Fruit fly (Drosophila melanogaster) whole organism, embryonic: ENCODE measurements around the gene CG12659.

Experiments
- Aef1 ChIP-seq: fragments of 200-800 bp; sonication (Bioruptor generic); IDR thresholded peaks from 3 replicates; pipeline ENCODE4 v1.3.6; 2022; ENCODE audit warnings: missing biosample characterization, missing genetic modification characterization
- BEAF-32 ChIP-seq: fragments of 200-800 bp; sonication (Bioruptor generic); optimal IDR thresholded peaks from 3 replicates; lab custom pipeline; 2017; ENCODE audit warnings: missing biosample characterization, missing genetic modification characterization, mild to moderate bottlenecking, moderate library complexity, missing genetic modification reagents
- CG10209 ChIP-seq: fragments of 200-800 bp; sonication (Bioruptor generic); optimal IDR thresholded peaks from 3 replicates; lab custom pipeline; 2017; ENCODE audit warnings: missing biosample characterization, mild to moderate bottlenecking, missing genetic modification characterization, missing genetic modification reagents
- CG10366 ChIP-seq: fragments of 200-800 bp; sonication (Bioruptor generic); IDR thresholded peaks from 2 replicates; pipeline ENCODE4 v1.3.6; 2022; ENCODE audit warnings: missing biosample characterization, missing genetic modification characterization
- CG12071 ChIP-seq: fragments of 200-800 bp; sonication (Bioruptor generic); optimal IDR thresholded peaks from 3 replicates; lab custom pipeline; 2018; ENCODE audit warnings: missing biosample characterization, mild to moderate bottlenecking, missing genetic modification characterization
- CG12155 ChIP-seq: fragments of 200-800 bp; sonication (Bioruptor generic); optimal IDR thresholded peaks from 3 replicates; lab custom pipeline; 2016; ENCODE audit warnings: missing biosample characterization, missing genetic modification characterization
- CG12942 ChIP-seq: fragments of 200-800 bp; sonication (Bioruptor generic); optimal IDR thresholded peaks from 3 replicates; lab custom pipeline; 2016; ENCODE audit warnings: missing biosample characterization, missing genetic modification characterization
- CG13624 ChIP-seq: fragments of 200-800 bp; sonication (Bioruptor generic); optimal IDR thresholded peaks from 2 replicates; lab custom pipeline; 2016; ENCODE audit warnings: missing biosample characterization, missing genetic modification characterization
- CG18476 ChIP-seq: fragments of 200-800 bp; sonication (Bioruptor generic); optimal IDR thresholded peaks from 2 replicates; lab custom pipeline; 2016; ENCODE audit warnings: missing biosample characterization, mild to moderate bottlenecking, missing genetic modification characterization
- CG2120 ChIP-seq: fragments of 200-800 bp; sonication (Bioruptor generic); optimal IDR thresholded peaks from 3 replicates; lab custom pipeline; 2016; ENCODE audit warnings: missing biosample characterization, missing genetic modification characterization
- CG3281 ChIP-seq: fragments of 200-800 bp; sonication (Bioruptor generic); optimal IDR thresholded peaks from 3 replicates; lab custom pipeline; 2017; ENCODE audit warnings: missing biosample characterization, mild to moderate bottlenecking, missing genetic modification characterization
- CG4854 ChIP-seq: fragments of 200-800 bp; sonication (Bioruptor generic); optimal IDR thresholded peaks from 2 replicates; lab custom pipeline; 2016; ENCODE audit warnings: missing biosample characterization, missing genetic modification characterization, inconsistent platforms
- CG5245 ChIP-seq: fragments of 200-800 bp; sonication (Bioruptor generic); optimal IDR thresholded peaks from 3 replicates; lab custom pipeline; 2016; ENCODE audit warnings: missing biosample characterization, missing genetic modification characterization
- CG5953 ChIP-seq: fragments of 200-800 bp; sonication (Bioruptor generic); IDR thresholded peaks from 2 replicates; pipeline ENCODE4 v1.3.6; 2022; ENCODE audit warnings: missing biosample characterization, missing genetic modification characterization
- CG6689 ChIP-seq: fragments of 200-800 bp; sonication (Bioruptor generic); IDR thresholded peaks from 2 replicates; pipeline ENCODE4 v1.3.6; 2022; ENCODE audit warnings: missing biosample characterization, missing genetic modification characterization
- CG6813 ChIP-seq: fragments of 200-800 bp; sonication (Bioruptor generic); optimal IDR thresholded peaks from 2 replicates; lab custom pipeline; 2017; ENCODE audit warnings: missing biosample characterization, missing genetic modification characterization, mild to moderate bottlenecking, moderate library complexity, missing genetic modification reagents
- CG8944 ChIP-seq: fragments of 200-800 bp; sonication (Bioruptor generic); optimal IDR thresholded peaks from 3 replicates; lab custom pipeline; 2016; ENCODE audit warnings: missing biosample characterization, missing genetic modification characterization
- Camta ChIP-seq: fragments of 200-800 bp; sonication (Bioruptor generic); optimal IDR thresholded peaks from 2 replicates; lab custom pipeline; 2016; ENCODE audit warnings: missing biosample characterization, missing genetic modification characterization
- D19B ChIP-seq: fragments of 200-800 bp; sonication (Bioruptor generic); optimal IDR thresholded peaks from 2 replicates; lab custom pipeline; 2017; ENCODE audit warnings: missing biosample characterization, mild to moderate bottlenecking, missing genetic modification characterization
- Dll ChIP-seq: fragments of 200-800 bp; sonication (Bioruptor generic); IDR thresholded peaks from 4 replicates; pipeline ENCODE4 v1.3.6; 2022; ENCODE audit warnings: missing biosample characterization, missing genetic modification characterization; ENCODE audit not compliant: partially characterized antibody
- Eip74EF ChIP-seq, 2 experiments: fragments of 200-800 bp in 1 of 2; fragments of >200 bp in 1 of 2; sonication (Bioruptor generic) in 1 of 2; optimal IDR thresholded peaks; 2 replicates each; lab custom pipeline; 2017 to 2019; ENCODE audit warnings: missing biosample characterization in 2 of 2, missing genetic modification characterization in 2 of 2, mild to moderate bottlenecking in 1 of 2, moderate library complexity in 1 of 2
- Elba2 ChIP-seq: fragments of 200-800 bp; sonication (Bioruptor generic); optimal IDR thresholded peaks from 3 replicates; lab custom pipeline; 2016; ENCODE audit warnings: missing biosample characterization, missing genetic modification characterization
- Gsc ChIP-seq: fragments of 200-800 bp; sonication (Bioruptor generic); IDR thresholded peaks from 2 replicates; pipeline ENCODE4 v1.3.6; 2022; ENCODE audit warnings: missing biosample characterization, missing genetic modification characterization
- Gug ChIP-seq: fragments of 200-800 bp; sonication (Bioruptor generic); IDR thresholded peaks from 4 replicates; pipeline ENCODE4 v1.3.6; 2022; ENCODE audit warnings: missing biosample characterization, missing genetic modification characterization
- Lpt ChIP-seq: fragments of >200 bp; optimal IDR thresholded peaks from 2 replicates; lab custom pipeline; 2018; ENCODE audit warnings: missing biosample characterization, missing genetic modification characterization
- MBD-R2 ChIP-seq: fragments of 200-800 bp; sonication (Bioruptor generic); IDR thresholded peaks from 2 replicates; pipeline ENCODE4 v1.3.6; 2022; ENCODE audit warnings: missing biosample characterization, missing genetic modification characterization
- Mrtf ChIP-seq: fragments of 200-800 bp; sonication (Bioruptor generic); IDR thresholded peaks from 3 replicates; pipeline ENCODE4 v1.3.6; 2022; ENCODE audit warnings: missing biosample characterization, missing genetic modification characterization
- Nf-YA ChIP-seq: fragments of 200-800 bp; sonication (Bioruptor generic); IDR thresholded peaks from 2 replicates; pipeline ENCODE4 v1.3.6; 2022; ENCODE audit warnings: missing biosample characterization, missing genetic modification characterization
- Poxn ChIP-seq: fragments of 200-800 bp; sonication (Bioruptor generic); IDR thresholded peaks from 2 replicates; pipeline ENCODE4 v1.3.6; 2022; ENCODE audit warnings: missing biosample characterization, missing genetic modification characterization
- Ptx1 ChIP-seq: fragments of 200-800 bp; sonication (Bioruptor generic); IDR thresholded peaks from 2 replicates; pipeline ENCODE4 v1.3.6; 2022; ENCODE audit warnings: missing biosample characterization, missing genetic modification characterization
- Ravus ChIP-seq: fragments of 200-800 bp; sonication (Bioruptor generic); IDR thresholded peaks from 2 replicates; pipeline ENCODE4 v1.3.6; 2022; ENCODE audit warnings: missing biosample characterization, missing genetic modification characterization
- Six4 ChIP-seq: fragments of 200-800 bp; sonication (Bioruptor generic); optimal IDR thresholded peaks from 2 replicates; lab custom pipeline; 2016; ENCODE audit warnings: missing biosample characterization, missing genetic modification characterization
- Spps ChIP-seq: fragments of 200-800 bp; sonication (Bioruptor generic); optimal IDR thresholded peaks from 2 replicates; lab custom pipeline; 2018; ENCODE audit warnings: missing biosample characterization, mild to moderate bottlenecking, missing genetic modification characterization
- bab2 ChIP-seq: fragments of 200-800 bp; sonication (Bioruptor generic); optimal IDR thresholded peaks from 2 replicates; lab custom pipeline; 2016; ENCODE audit warnings: missing biosample characterization, missing genetic modification characterization
- bsh ChIP-seq, 2 experiments: fragments of 200-800 bp; sonication (Bioruptor generic); optimal IDR thresholded peaks; 2 replicates each; lab custom pipeline; 2017 to 2018; ENCODE audit warnings: mild to moderate bottlenecking in 2 of 2, missing biosample characterization in 2 of 2, missing genetic modification characterization in 2 of 2, moderate library complexity in 1 of 2
- chif ChIP-seq, 2 experiments: fragments of 200-800 bp; sonication (Bioruptor generic); optimal IDR thresholded peaks; 3 replicates each; lab custom pipeline; 2016; ENCODE audit warnings: missing biosample characterization in 2 of 2, missing genetic modification characterization in 2 of 2
- corto ChIP-seq: fragments of 200-800 bp; sonication (Bioruptor generic); optimal IDR thresholded peaks from 2 replicates; lab custom pipeline; 2016; ENCODE audit warnings: missing biosample characterization, mild to moderate bottlenecking, missing genetic modification characterization, moderate library complexity
- esg ChIP-seq: fragments of 200-800 bp; sonication (Bioruptor generic); conservative IDR thresholded peaks from 2 replicates; pipeline ENCODE4 v1.3.6; 2022; ENCODE audit warnings: missing biosample characterization, missing genetic modification characterization
- fu2 ChIP-seq: fragments of 200-800 bp; sonication (Bioruptor generic); optimal IDR thresholded peaks from 2 replicates; lab custom pipeline; 2016; ENCODE audit warnings: missing biosample characterization, missing genetic modification characterization
- gem ChIP-seq: fragments of 200-800 bp; sonication (Bioruptor generic); optimal IDR thresholded peaks from 2 replicates; lab custom pipeline; 2019; ENCODE audit warnings: missing biosample characterization, mild to moderate bottlenecking, missing genetic modification characterization, moderate library complexity
- grau ChIP-seq: fragments of 200-800 bp; optimal IDR thresholded peaks from 3 replicates; lab custom pipeline; 2019; ENCODE audit warnings: missing biosample characterization, mild to moderate bottlenecking, missing genetic modification characterization, moderate library complexity
- gsb-n ChIP-seq: fragments of 200-800 bp; sonication (Bioruptor generic); optimal IDR thresholded peaks from 3 replicates; lab custom pipeline; 2018; ENCODE audit warnings: missing biosample characterization, mild to moderate bottlenecking, missing genetic modification characterization
- mirr ChIP-seq: fragments of 200-800 bp; sonication (Bioruptor generic); optimal IDR thresholded peaks from 3 replicates; lab custom pipeline; 2018; ENCODE audit warnings: missing biosample characterization, mild to moderate bottlenecking, missing genetic modification characterization
- nerfin-1 ChIP-seq: fragments of 200-800 bp; sonication (Bioruptor generic); optimal IDR thresholded peaks from 3 replicates; lab custom pipeline; 2019; ENCODE audit warnings: missing biosample characterization, mild to moderate bottlenecking, missing genetic modification characterization, moderate library complexity
- nom ChIP-seq: fragments of 200-800 bp; sonication (Bioruptor generic); optimal IDR thresholded peaks from 2 replicates; lab custom pipeline; 2017; ENCODE audit warnings: missing biosample characterization, missing genetic modification characterization, mild to moderate bottlenecking, moderate library complexity, missing genetic modification reagents
- odd ChIP-seq: fragments of 200-800 bp; sonication (Bioruptor generic); optimal IDR thresholded peaks from 2 replicates; lab custom pipeline; 2017; ENCODE audit warnings: missing biosample characterization, mild to moderate bottlenecking, missing genetic modification characterization
- onecut ChIP-seq: fragments of 200-800 bp; sonication (Bioruptor generic); IDR thresholded peaks from 2 replicates; pipeline ENCODE4 v1.3.6; 2022; ENCODE audit warnings: missing biosample characterization, missing genetic modification characterization
- pum ChIP-seq: fragments of 200-800 bp; sonication (Bioruptor generic); optimal IDR thresholded peaks from 2 replicates; lab custom pipeline; 2016; ENCODE audit warnings: missing biosample characterization, missing genetic modification characterization
- ssp ChIP-seq: fragments of 200-800 bp; sonication (Bioruptor generic); IDR thresholded peaks from 2 replicates; pipeline ENCODE4 v1.3.6; 2022; ENCODE audit warnings: missing biosample characterization, missing genetic modification characterization
- stwl ChIP-seq: fragments of 200-800 bp; sonication (Bioruptor generic); optimal IDR thresholded peaks from 3 replicates; lab custom pipeline; 2018; ENCODE audit warnings: missing biosample characterization, mild to moderate bottlenecking, missing genetic modification characterization, moderate library complexity
- yki ChIP-seq: fragments of >200 bp; optimal IDR thresholded peaks from 3 replicates; lab custom pipeline; 2018

CG12659 gene

DNA sequence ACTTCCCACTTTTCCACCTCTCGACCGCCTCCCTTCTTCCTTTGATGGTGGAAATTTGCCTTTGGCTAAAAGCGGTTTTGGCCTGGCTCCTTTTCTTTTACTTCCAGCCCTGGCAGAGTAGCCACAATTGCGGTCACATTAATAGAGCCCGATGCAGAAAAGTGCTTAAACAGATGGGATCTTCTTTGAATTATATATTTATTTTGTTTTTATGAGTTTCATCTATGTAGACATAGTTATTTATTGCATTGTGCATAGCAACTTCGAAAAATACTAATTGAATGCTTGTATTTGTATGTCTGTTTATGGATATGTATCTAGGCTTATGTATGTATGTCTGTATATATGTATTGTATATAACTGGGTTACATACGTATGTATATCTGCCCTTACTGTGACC is 49.5 kb downstream of the CG12659 start (continued):
- TF ChIP-seq gem (tag; lab: Kevin White, UChicago) = peak; percentile 75
- TF ChIP-seq CG4854 (GFP tag; lab: Kevin White, UChicago) = no peak
- peak in 1 of 2 experiments; percentile 1 for TF ChIP-seq Eip74EF (GFP tag; optimal IDR thresholded peaks at IDR 0.05; lab: Kevin White, UChicago)
- TF ChIP-seq Ravus (GFP tag; lab: Robert Waterston, UW) = no peak
- no peak for TF ChIP-seq ssp (GFP tag; lab: Robert Waterston, UW)
- no peak for TF ChIP-seq Lpt (GFP tag; lab: Kevin White, UChicago)
- TF ChIP-seq mirr (GFP tag; lab: Kevin White, UChicago) = no peak
- TF ChIP-seq Ptx1 (GFP tag; lab: Robert Waterston, UW) = peak; percentile 53
- TF ChIP-seq CG8944 (GFP tag; lab: Kevin White, UChicago) = no peak
- no peak for TF ChIP-seq Six4 (GFP tag; lab: Kevin White, UChicago)
- peak; percentile 73 for TF ChIP-seq CG2120 (GFP tag; lab: Kevin White, UChicago)
- TF ChIP-seq Camta (GFP tag; lab: Kevin White, UChicago) = peak; percentile 1
- peak; percentile 20; the same call in 1 of the 2 replicates for TF ChIP-seq MBD-R2 (GFP tag; lab: Robert Waterston, UW)
- peak; percentile 60 for TF ChIP-seq CG6813
- peak; percentile 42 for TF ChIP-seq CG12071 (GFP tag; lab: Kevin White, UChicago)
- no peak for TF ChIP-seq CG12942
- TF ChIP-seq chif (GFP tag; optimal IDR thresholded peaks at IDR 0.05; lab: Kevin White, UChicago) = no peak
- TF ChIP-seq Aef1 (GFP tag; lab: Robert Waterston, UW) = peak; percentile 30; the same call in 1 of the 3 replicates
- peak; percentile 48 for TF ChIP-seq odd (GFP tag; lab: Kevin White, UChicago)
- peak; percentile 3 for TF ChIP-seq bab2 (GFP tag; lab: Kevin White, UChicago)
- peak; percentile 71 for TF ChIP-seq CG3281 (GFP tag; lab: Kevin White, UChicago)
- peak; percentile 40; the same call in 1 of the 2 replicates for TF ChIP-seq onecut (GFP tag; lab: Robert Waterston, UW)
- no peak for TF ChIP-seq Poxn
- no peak for TF ChIP-seq yki (lab: Kevin White, UChicago)
- no peak for TF ChIP-seq stwl (tag; lab: Kevin White, UChicago)
- peak; percentile 46; the same call in 1 of the 2 replicates for TF ChIP-seq esg (GFP tag; lab: Robert Waterston, UW)
- no peak for TF ChIP-seq Dll (GFP tag; lab: Robert Waterston, UW)
- TF ChIP-seq CG5245 (GFP tag; lab: Kevin White, UChicago) = peak; percentile 26
- TF ChIP-seq CG5953 (GFP tag; lab: Robert Waterston, UW) = 0 out of 2 replicates have a peak, but pooled peaks have one; percentile 37
- peak; percentile 10 for TF ChIP-seq pum (GFP tag; lab: Kevin White, UChicago)
- no peak for TF ChIP-seq BEAF-32
- TF ChIP-seq CG12155 (GFP tag; lab: Kevin White, UChicago) = peak; percentile 11
- TF ChIP-seq Gug = peak; percentile 25; the same call in 1 of the 4 replicates
- no peak for TF ChIP-seq corto (GFP tag; lab: Kevin White, UChicago)
- peak; percentile 39 for TF ChIP-seq D19B (GFP tag; lab: Kevin White, UChicago)
- peak; percentile 76 for TF ChIP-seq grau (tag; lab: Kevin White, UChicago)
- TF ChIP-seq gsb-n = no peak
- TF ChIP-seq Gsc (GFP tag; lab: Robert Waterston, UW) = no peak
- no peak for TF ChIP-seq Spps (tag; lab: Kevin White, UChicago)
- TF ChIP-seq Mrtf (GFP tag; lab: Robert Waterston, UW) = peak; percentile 47; the same call in 1 of the 3 replicates
- peak in 1 of 2 experiments; percentile 40 for TF ChIP-seq bsh (GFP tag; optimal IDR thresholded peaks at IDR 0.05; lab: Kevin White, UChicago)
- TF ChIP-seq CG10366 (GFP tag; lab: Robert Waterston, UW) = peak; percentile 56
- TF ChIP-seq nerfin-1 (tag; lab: Kevin White, UChicago) = peak; percentile 14
- TF ChIP-seq nom (GFP tag; lab: Kevin White, UChicago) = peak; percentile 21
- peak; percentile 41; the same call in 1 of the 2 replicates for TF ChIP-seq CG6689
- peak; percentile 50 for TF ChIP-seq CG10209 (GFP tag; lab: Kevin White, UChicago)
- TF ChIP-seq Nf-YA (GFP tag; lab: Robert Waterston, UW) = no peak
- no peak for TF ChIP-seq fu2
- TF ChIP-seq CG13624 (GFP tag; lab: Kevin White, UChicago) = peak; percentile 18
- no peak for TF ChIP-seq Elba2 (GFP tag; lab: Kevin White, UChicago)
- peak; percentile 2 for TF ChIP-seq CG18476 (GFP tag; lab: Kevin White, UChicago)
